Worm (Caenorhabditis elegans) whole organism, L4 larva: Measurements from ENCODE around the gene ric-8.

Source experiments
- F37D6.2 ChIP-seq: sonication (generic microtip); optimal IDR thresholded peaks from 2 replicates; lab custom pipeline; 2016; ENCODE audit warnings: mild to moderate bottlenecking, missing genetic modification characterization, missing compliant biosample characterization
- F44E2.7 ChIP-seq: fragments of 200-800 bp; sonication (Bioruptor generic); IDR thresholded peaks from 2 replicates; pipeline ENCODE4 v2.1.2; 2022; ENCODE audit warnings: missing genetic modification characterization, missing compliant biosample characterization
- F49E8.2 ChIP-seq: sonication (generic microtip); optimal IDR thresholded peaks from 2 replicates; lab custom pipeline; 2016; ENCODE audit warnings: missing compliant biosample characterization, mild to moderate bottlenecking, missing genetic modification characterization, borderline replicate concordance
- R02D3.7 ChIP-seq: fragments of 150-350 bp; sonication (generic microtip); optimal IDR thresholded peaks from 3 replicates; lab custom pipeline; 2014; ENCODE audit warnings: missing biosample characterization, missing genetic modification characterization
- Y105C5A.15 ChIP-seq: fragments of 200-800 bp; sonication (Bioruptor generic); IDR thresholded peaks from 2 replicates; pipeline ENCODE4 v1.3.6; 2022; ENCODE audit warnings: missing genetic modification characterization, missing compliant biosample characterization
- Y48G9A.11 ChIP-seq: fragments of 200-800 bp; sonication (Bioruptor generic); IDR thresholded peaks from 2 replicates; pipeline ENCODE4 v1.3.6; 2022; ENCODE audit warnings: missing genetic modification reagents, missing genetic modification characterization, missing compliant biosample characterization
- Y5F2A.4 ChIP-seq: fragments of 200-800 bp; sonication (Bioruptor generic); optimal IDR thresholded peaks from 2 replicates; lab custom pipeline; 2018; ENCODE audit warnings: mild to moderate bottlenecking, missing genetic modification characterization, missing compliant biosample characterization
- ZK337.2 ChIP-seq: fragments of 200-800 bp; sonication (Bioruptor generic); IDR thresholded peaks from 2 replicates; pipeline ENCODE4 v1.3.6; 2022; ENCODE audit warnings: missing genetic modification reagents, missing genetic modification characterization, missing compliant biosample characterization
- aha-1 ChIP-seq: fragments of 150-350 bp; peaks from one replicate; lab custom pipeline; 2014; ENCODE audit warnings: missing biosample characterization, missing genetic modification characterization
- aly-2 ChIP-seq: sonication (generic microtip); optimal IDR thresholded peaks from 2 replicates; lab custom pipeline; 2018; ENCODE audit warnings: missing biosample characterization, missing genetic modification characterization
- arid-1 ChIP-seq: fragments of 200-800 bp; sonication (Bioruptor generic); conservative IDR thresholded peaks from 2 replicates; pipeline ENCODE4 v1.3.6; 2022; ENCODE audit warnings: missing genetic modification reagents, missing genetic modification characterization, missing compliant biosample characterization
- ceh-28 ChIP-seq: fragments of 150-350 bp; optimal IDR thresholded peaks from 2 replicates; lab custom pipeline; 2014; ENCODE audit warnings: missing biosample characterization, missing genetic modification reagents, missing genetic modification characterization
- ceh-82 ChIP-seq: sonication (generic microtip); optimal IDR thresholded peaks from 2 replicates; lab custom pipeline; 2017; ENCODE audit warnings: missing biosample characterization, missing genetic modification characterization
- daf-16 ChIP-seq, 3 experiments: sonication (generic microtip); optimal IDR thresholded peaks; 2 replicates each; lab custom pipeline; 2016 to 2017; ENCODE audit warnings: missing genetic modification characterization in 3 of 3, missing genetic modification reagents in 3 of 3, mild to moderate bottlenecking in 2 of 3, missing compliant biosample characterization in 2 of 3, missing biosample characterization in 1 of 3, moderate library complexity in 1 of 3
- daf-19 ChIP-seq: fragments of 200-800 bp; sonication (Bioruptor generic); conservative IDR thresholded peaks from 2 replicates; pipeline ENCODE4 v1.3.6; 2022; ENCODE audit warnings: missing genetic modification characterization, missing compliant biosample characterization
- egl-27 ChIP-seq: sonication (generic microtip); optimal IDR thresholded peaks from 3 replicates; lab custom pipeline; 2017; ENCODE audit warnings: missing biosample characterization, missing genetic modification reagents, missing genetic modification characterization
- egl-43 ChIP-seq: fragments of 200-800 bp; sonication (Bioruptor generic); IDR thresholded peaks from 2 replicates; pipeline ENCODE4 v1.3.6; 2022; ENCODE audit warnings: missing genetic modification reagents, missing genetic modification characterization, missing compliant biosample characterization
- fkh-10 ChIP-seq: fragments of 150-350 bp; optimal IDR thresholded peaks from 2 replicates; lab custom pipeline; 2014; ENCODE audit warnings: missing biosample characterization, missing genetic modification reagents, missing genetic modification characterization
- hmg-1.1 ChIP-seq: fragments of 200-800 bp; sonication (Bioruptor generic); IDR thresholded peaks from 2 replicates; pipeline ENCODE4 v1.3.6; 2022; ENCODE audit warnings: missing genetic modification reagents, missing genetic modification characterization, missing compliant biosample characterization
- lim-7 ChIP-seq: fragments of 200-800 bp; sonication (Bioruptor generic); IDR thresholded peaks from 2 replicates; pipeline ENCODE4 v1.3.6; 2022; ENCODE audit warnings: missing genetic modification characterization, missing compliant biosample characterization
- lin-15B ChIP-seq: fragments of 150-350 bp; sonication (generic microtip); optimal IDR thresholded peaks from 3 replicates; lab custom pipeline; 2014; ENCODE audit warnings: missing biosample characterization, missing genetic modification characterization
- lin-29 ChIP-seq: fragments of 200-800 bp; sonication (Bioruptor generic); IDR thresholded peaks from 2 replicates; pipeline ENCODE4 v1.3.6; 2022; ENCODE audit warnings: missing genetic modification reagents, missing genetic modification characterization, missing compliant biosample characterization
- lin-38 ChIP-seq: fragments of 200-800 bp; sonication (Bioruptor generic); IDR thresholded peaks from 2 replicates; pipeline ENCODE4 v1.3.6; 2022; ENCODE audit warnings: missing genetic modification reagents, missing genetic modification characterization, missing compliant biosample characterization
- mdt-29 ChIP-seq: fragments of 200-800 bp; sonication (Bioruptor generic); IDR thresholded peaks from 2 replicates; pipeline ENCODE4 v1.3.6; 2022; ENCODE audit warnings: missing genetic modification reagents, missing genetic modification characterization, missing compliant biosample characterization
- mxl-2 ChIP-seq: fragments of 200-800 bp; sonication (Bioruptor generic); conservative IDR thresholded peaks from 2 replicates; pipeline ENCODE4 v1.3.6; 2022; ENCODE audit warnings: missing genetic modification reagents, missing genetic modification characterization, missing compliant biosample characterization
- mxl-3 ChIP-seq: fragments of 200-800 bp; sonication (Bioruptor generic); optimal IDR thresholded peaks from 2 replicates; lab custom pipeline; 2018; ENCODE audit warnings: mild to moderate bottlenecking, missing genetic modification characterization, missing compliant biosample characterization
- nhr-102 ChIP-seq: sonication (generic microtip); optimal IDR thresholded peaks from 2 replicates; lab custom pipeline; 2016; ENCODE audit warnings: mild to moderate bottlenecking, missing genetic modification characterization, moderate library complexity, missing compliant biosample characterization
- nhr-11 ChIP-seq: fragments of 150-350 bp; optimal IDR thresholded peaks from 2 replicates; lab custom pipeline; 2014; ENCODE audit warnings: missing biosample characterization, missing genetic modification characterization
- nhr-111 ChIP-seq: fragments of 200-800 bp; sonication (Bioruptor generic); optimal IDR thresholded peaks from 2 replicates; lab custom pipeline; 2018; ENCODE audit warnings: mild to moderate bottlenecking, missing genetic modification characterization, missing compliant biosample characterization
- nhr-237 ChIP-seq: sonication (generic microtip); optimal IDR thresholded peaks from 2 replicates; lab custom pipeline; 2017; ENCODE audit warnings: missing biosample characterization, missing genetic modification characterization
- nhr-77 ChIP-seq: fragments of 150-350 bp; optimal IDR thresholded peaks from 2 replicates; lab custom pipeline; 2014; ENCODE audit warnings: missing biosample characterization, missing genetic modification characterization
- php-3 ChIP-seq: fragments of 200-800 bp; sonication (Bioruptor generic); IDR thresholded peaks from 2 replicates; pipeline ENCODE4 v1.3.6; 2022; ENCODE audit warnings: missing genetic modification reagents, missing genetic modification characterization, missing compliant biosample characterization
- pqm-1 ChIP-seq: sonication (generic microtip); optimal IDR thresholded peaks from 2 replicates; lab custom pipeline; 2017; ENCODE audit warnings: missing biosample characterization, missing genetic modification characterization
- rbr-2 ChIP-seq: sonication (generic microtip); optimal IDR thresholded peaks from 2 replicates; lab custom pipeline; 2016; ENCODE audit warnings: missing genotype, missing genetic modification characterization, missing compliant biosample characterization
- saeg-2 ChIP-seq: fragments of 200-800 bp; sonication (Bioruptor generic); IDR thresholded peaks from 2 replicates; pipeline ENCODE4 v1.3.6; 2022; ENCODE audit warnings: missing genetic modification reagents, missing genetic modification characterization, missing compliant biosample characterization
- sdz-12 ChIP-seq: fragments of 200-800 bp; sonication (Bioruptor generic); optimal IDR thresholded peaks from 2 replicates; lab custom pipeline; 2018; ENCODE audit warnings: mild to moderate bottlenecking, missing genetic modification characterization, missing compliant biosample characterization
- snpc-1.2 ChIP-seq: fragments of 200-800 bp; sonication (Bioruptor generic); IDR thresholded peaks from 2 replicates; pipeline ENCODE4 v1.3.6; 2022; ENCODE audit warnings: missing genetic modification reagents, missing genetic modification characterization, missing compliant biosample characterization
- unc-39 ChIP-seq: sonication (generic microtip); optimal IDR thresholded peaks from 2 replicates; lab custom pipeline; 2017; ENCODE audit warnings: missing biosample characterization, missing genetic modification characterization
- unc-62 ChIP-seq, 3 experiments: fragments of 150-350 bp in 1 of 3; sonication (generic microtip); optimal IDR thresholded peaks in 2 of 3; peaks in 1 of 3; 1 replicate in 1 of 3; 2 replicates in 2 of 3; lab custom pipeline; 2014 to 2017; ENCODE audit warnings: missing biosample characterization in 3 of 3, missing genetic modification characterization in 3 of 3, missing genetic modification reagents in 3 of 3, missing genotype in 1 of 3
- vab-7 ChIP-seq: fragments of 200-800 bp; sonication (Bioruptor generic); IDR thresholded peaks from 2 replicates; pipeline ENCODE4 v1.3.6; 2022; ENCODE audit warnings: missing genetic modification reagents, missing genetic modification characterization, missing compliant biosample characterization
- zfp-3 ChIP-seq: fragments of 200-800 bp; sonication (Bioruptor generic); conservative IDR thresholded peaks from 2 replicates; pipeline ENCODE4 v1.3.6; 2022; ENCODE audit warnings: missing genetic modification reagents, missing genetic modification characterization, missing compliant biosample characterization
- zip-11 ChIP-seq: fragments of 200-800 bp; sonication (Bioruptor generic); IDR thresholded peaks from 2 replicates; pipeline ENCODE4 v1.3.6; 2022; ENCODE audit warnings: missing genetic modification characterization, missing compliant biosample characterization
- zip-2 ChIP-seq: fragments of 150-350 bp; optimal IDR thresholded peaks from 2 replicates; lab custom pipeline; 2014; ENCODE audit warnings: missing biosample characterization, missing genetic modification characterization

ric-8 gene

DNA sequence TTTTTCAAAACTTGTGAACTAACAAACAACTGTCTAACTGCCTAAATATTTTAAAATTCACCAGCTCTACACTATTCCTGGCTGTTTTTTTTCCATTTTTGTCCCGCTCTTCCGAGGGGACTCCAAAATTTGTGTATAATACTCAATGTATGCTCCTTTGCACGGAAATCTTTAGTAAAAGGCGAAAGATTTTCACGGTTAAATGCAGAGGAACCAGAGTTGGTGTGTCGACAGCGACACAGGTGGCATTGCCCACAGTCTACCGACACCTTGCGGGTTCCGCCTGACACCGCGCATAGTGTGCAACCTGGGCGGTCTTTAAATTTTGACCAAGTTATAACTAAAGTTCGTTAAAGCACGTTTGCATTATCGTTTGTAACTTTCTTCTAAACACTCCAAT is 12.2 kb downstream of the ric-8 start (continued):
- TF ChIP-seq lin-29 (GFP tag; lab: Robert Waterston, UW) (no peak), F49E8.2 (tag; lab: Kevin White, UChicago) (peak; percentile 72), Y105C5A.15 (GFP tag; lab: Robert Waterston, UW) (no peak), zip-2 (tag; lab: Kevin White, UChicago) (no peak), mxl-3 (GFP tag; lab: Kevin White, UChicago) (no peak)

DNA sequence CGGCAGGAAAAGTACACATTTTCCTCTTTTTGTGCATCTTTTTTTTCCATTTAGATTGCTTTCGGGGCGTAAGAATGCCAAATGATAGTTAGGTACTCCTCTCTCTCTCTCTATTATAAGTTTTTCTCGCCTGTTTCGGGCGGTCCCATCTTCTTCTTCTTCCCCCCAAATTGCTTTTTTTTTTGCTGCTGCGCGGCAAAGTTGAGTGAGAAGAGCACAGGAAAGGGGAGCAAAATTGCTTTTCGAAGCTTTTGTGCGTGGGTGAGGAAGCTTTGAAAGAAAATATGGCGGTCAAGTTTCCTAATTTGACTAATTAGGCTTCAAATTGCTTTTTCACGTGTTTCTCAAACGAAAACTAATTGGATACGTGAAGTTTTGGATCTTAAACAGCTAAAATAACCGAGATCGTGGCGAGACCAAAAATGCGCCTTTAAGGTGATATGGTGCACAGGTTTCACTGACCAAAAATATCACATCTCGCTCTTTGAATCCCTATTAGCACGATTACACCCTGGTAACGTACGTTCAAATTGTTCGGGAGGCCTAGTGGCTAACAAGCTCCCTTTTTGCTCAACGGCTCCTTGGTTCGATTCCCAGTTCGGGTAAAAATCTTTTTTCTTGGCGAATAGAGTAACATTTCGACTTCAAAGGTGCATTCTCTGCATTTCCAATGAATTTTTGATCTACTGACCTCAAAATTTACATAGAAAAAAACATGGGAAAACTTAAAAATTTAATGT is 13.8 kb downstream of the ric-8 start:
- TF ChIP-seq mdt-29 (GFP tag; lab: Robert Waterston, UW) (0 out of 2 replicates have a peak, but pooled peaks have one; percentile 9), lim-7 (GFP tag; lab: Robert Waterston, UW) (peak; percentile 66; the same call in 1 of the 2 replicates), daf-16 (GFP tag; optimal IDR thresholded peaks at IDR 0.05; lab: Kevin White, UChicago) (no peak), daf-16 (tag; optimal IDR thresholded peaks at IDR 0.05; lab: Kevin White, UChicago) (peak; percentile 8), fkh-10 (GFP tag; lab: Kevin White, UChicago) (peak; percentile 26), F44E2.7 (GFP tag; lab: Robert Waterston, UW) (no peak), zfp-3 (GFP tag; lab: Robert Waterston, UW) (0 out of 2 replicates have a peak, but pooled peaks have one; percentile 37), lin-38 (GFP tag; lab: Robert Waterston, UW) (peak; percentile 39), nhr-102 (tag; lab: Kevin White, UChicago) (no peak), Y105C5A.15 (GFP tag; lab: Robert Waterston, UW) (no peak), Y48G9A.11 (GFP tag; lab: Robert Waterston, UW) (0 out of 2 replicates have a peak, but pooled peaks have one; percentile 15), aha-1 (peak; percentile 37), vab-7 (GFP tag; lab: Robert Waterston, UW) (0 out of 2 replicates have a peak, but pooled peaks have one; percentile 40), unc-62 (GFP tag; optimal IDR thresholded peaks at IDR 0.05 in 1 of 2; lab: Kevin White, UChicago) (peak in 1 of 2 experiments; percentile 76), unc-62 (tag; optimal IDR thresholded peaks at IDR 0.05; lab: Kevin White, UChicago) (no peak)

- peak; percentile 94 for TF ChIP-seq lim-7 (GFP tag; lab: Robert Waterston, UW)
- no peak for TF ChIP-seq pqm-1
- TF ChIP-seq daf-19 (GFP tag; lab: Robert Waterston, UW) = peak; percentile 80
- no peak for TF ChIP-seq zip-11 (GFP tag; lab: Robert Waterston, UW)
- no peak for TF ChIP-seq R02D3.7 (tag; lab: Kevin White, UChicago)
- TF ChIP-seq php-3 = 0 out of 2 replicates have a peak, but pooled peaks have one; percentile 36
- no peak for TF ChIP-seq ZK337.2 (GFP tag; lab: Robert Waterston, UW)
- TF ChIP-seq nhr-237 = no peak
- no peak for TF ChIP-seq nhr-77 (tag; lab: Kevin White, UChicago)
- TF ChIP-seq nhr-11 (tag; lab: Kevin White, UChicago) = no peak
- no peak for TF ChIP-seq sdz-12 (GFP tag; lab: Kevin White, UChicago)
- TF ChIP-seq mxl-2 (GFP tag; lab: Robert Waterston, UW) = 0 out of 2 replicates have a peak, but pooled peaks have one; percentile 16
- TF ChIP-seq saeg-2 (GFP tag; lab: Robert Waterston, UW) = no peak
- TF ChIP-seq fkh-10 (GFP tag; lab: Kevin White, UChicago) = no peak
- TF ChIP-seq aly-2 (tag; lab: Kevin White, UChicago) = no peak
- TF ChIP-seq Y105C5A.15 (GFP tag; lab: Robert Waterston, UW) = 0 out of 2 replicates have a peak, but pooled peaks have one; percentile 76
- peak; percentile 72 for TF ChIP-seq snpc-1.2 (GFP tag; lab: Robert Waterston, UW)
- TF ChIP-seq ceh-28 = no peak
- TF ChIP-seq egl-27 (tag; lab: Kevin White, UChicago) = no peak
- TF ChIP-seq mdt-29 (GFP tag; lab: Robert Waterston, UW) = no peak
- TF ChIP-seq unc-39 (tag; lab: Kevin White, UChicago) = no peak
- TF ChIP-seq egl-43 (GFP tag; lab: Robert Waterston, UW) = peak; percentile 79
- peak in 1 of 2 experiments; percentile 62 for TF ChIP-seq daf-16 (GFP tag; optimal IDR thresholded peaks at IDR 0.05; lab: Kevin White, UChicago)
- TF ChIP-seq daf-16 (tag; optimal IDR thresholded peaks at IDR 0.05; lab: Kevin White, UChicago) = peak; percentile 8
- TF ChIP-seq lin-15B (tag; lab: Kevin White, UChicago) = no peak
- TF ChIP-seq arid-1 = peak; percentile 65; the same call in 1 of the 2 replicates
- peak; percentile 44; the same call in 1 of the 2 replicates for TF ChIP-seq hmg-1.1 (GFP tag; lab: Robert Waterston, UW)
- peak; percentile 80 for TF ChIP-seq lin-38 (GFP tag; lab: Robert Waterston, UW)
- TF ChIP-seq Y48G9A.11 (GFP tag; lab: Robert Waterston, UW) = peak; percentile 82
- TF ChIP-seq F37D6.2 (tag; lab: Kevin White, UChicago) = no peak
- no peak for TF ChIP-seq rbr-2 (tag; lab: Kevin White, UChicago)
- TF ChIP-seq ceh-82 (tag; lab: Kevin White, UChicago) = no peak
- peak; percentile 27 for TF ChIP-seq Y5F2A.4 (GFP tag; lab: Kevin White, UChicago)
- no peak for TF ChIP-seq nhr-111 (GFP tag; lab: Kevin White, UChicago)
Observed at ce11 chrIV:2657307-2657706, 14.5 kb downstream of the ric-8 start.
